Fruit fly (Drosophila melanogaster) whole organism, embryonic: Measurements from ENCODE around the gene CG32196.

Source experiments
- CG14667 ChIP-seq: fragments of 200-800 bp; sonication (Bioruptor generic); IDR thresholded peaks from 2 replicates; pipeline ENCODE4 v1.3.6; 2022; ENCODE audit warnings: missing biosample characterization, missing genetic modification characterization
- CG14860 ChIP-seq: fragments of 200-800 bp; sonication (Bioruptor generic); IDR thresholded peaks from 3 replicates; pipeline ENCODE4 v1.3.6; 2022; ENCODE audit warnings: missing biosample characterization, missing genetic modification characterization; ENCODE audit not compliant: partially characterized antibody
- CG16863 ChIP-seq: fragments of 200-800 bp; sonication (Bioruptor generic); optimal IDR thresholded peaks from 3 replicates; lab custom pipeline; 2016; ENCODE audit warnings: missing biosample characterization, missing genetic modification characterization
- CG17359 ChIP-seq: fragments of 200-800 bp; sonication (Bioruptor generic); optimal IDR thresholded peaks from 3 replicates; lab custom pipeline; 2018; ENCODE audit warnings: missing biosample characterization, mild to moderate bottlenecking, missing genetic modification characterization, moderate library complexity
- CG2129 ChIP-seq: fragments of 200-800 bp; sonication (Bioruptor generic); IDR thresholded peaks from 2 replicates; pipeline ENCODE4 v1.3.6; 2022; ENCODE audit warnings: missing biosample characterization, missing genetic modification characterization; ENCODE audit not compliant: partially characterized antibody
- Chrac-16 ChIP-seq: fragments of 200-800 bp; sonication (Bioruptor generic); optimal IDR thresholded peaks from 3 replicates; lab custom pipeline; 2016; ENCODE audit warnings: missing biosample characterization, missing genetic modification characterization
- Dbx ChIP-seq: fragments of 200-800 bp; sonication (Bioruptor generic); IDR thresholded peaks from 3 replicates; pipeline ENCODE4 v1.3.6; 2022; ENCODE audit warnings: missing biosample characterization, missing genetic modification characterization
- Gug ChIP-seq: fragments of 200-800 bp; sonication (Bioruptor generic); IDR thresholded peaks from 4 replicates; pipeline ENCODE4 v1.3.6; 2022; ENCODE audit warnings: missing biosample characterization, missing genetic modification characterization
- MBD-R2 ChIP-seq: fragments of 200-800 bp; sonication (Bioruptor generic); IDR thresholded peaks from 2 replicates; pipeline ENCODE4 v1.3.6; 2022; ENCODE audit warnings: missing biosample characterization, missing genetic modification characterization
- Scr ChIP-seq: fragments of 200-800 bp; sonication (Bioruptor generic); IDR thresholded peaks from 2 replicates; pipeline ENCODE4 v1.3.6; 2022; ENCODE audit warnings: missing biosample characterization, missing genetic modification characterization; ENCODE audit not compliant: partially characterized antibody
- Usf ChIP-seq: fragments of 200-800 bp; sonication (Bioruptor generic); optimal IDR thresholded peaks from 2 replicates; lab custom pipeline; 2017; ENCODE audit warnings: missing genotype, missing biosample characterization, missing genetic modification characterization
- lmd ChIP-seq: fragments of 200-800 bp; sonication (Bioruptor generic); IDR thresholded peaks from 2 replicates; pipeline ENCODE4 v1.3.6; 2022; ENCODE audit warnings: missing biosample characterization, missing genetic modification characterization
- mld ChIP-seq: fragments of 200-800 bp; sonication (Bioruptor generic); IDR thresholded peaks from 3 replicates; pipeline ENCODE4 v1.3.6; 2022; ENCODE audit warnings: missing biosample characterization, missing genetic modification characterization; ENCODE audit not compliant: partially characterized antibody
- run ChIP-seq: fragments of 200-800 bp; sonication (Bioruptor generic); optimal IDR thresholded peaks from 3 replicates; lab custom pipeline; 2018; ENCODE audit warnings: missing biosample characterization, mild to moderate bottlenecking, missing genetic modification characterization

DNA sequence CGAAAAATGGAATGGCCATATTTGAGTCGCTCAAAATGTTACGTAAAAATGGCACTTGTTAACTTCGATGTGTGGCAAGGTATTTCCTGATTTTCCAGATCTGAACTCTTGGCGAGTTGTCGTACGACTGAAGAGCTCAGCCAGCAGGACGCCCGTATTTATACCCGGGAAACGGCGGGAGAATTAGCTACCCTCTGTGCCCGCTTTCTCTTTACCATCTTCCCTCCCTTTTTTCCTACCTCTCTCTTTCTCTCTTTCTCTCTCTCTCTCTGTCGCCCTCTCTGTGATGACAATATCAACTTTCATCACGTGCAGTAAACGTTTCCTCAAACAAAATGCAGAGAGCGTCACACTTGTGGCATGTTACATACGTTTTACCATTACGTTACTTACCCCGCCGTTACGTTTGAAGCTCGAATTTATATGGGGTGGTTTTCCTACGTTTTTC lies 21.0 kb downstream of the CG32196 start, which contains the start of gene skl:
- TF ChIP-seq Gug: no peak
- TF ChIP-seq mld: no peak
- no peak for TF ChIP-seq Chrac-16 (GFP tag; lab: Kevin White, UChicago)
- no peak for TF ChIP-seq CG16863 (GFP tag; lab: Kevin White, UChicago)
- TF ChIP-seq CG14667 (GFP tag; lab: Robert Waterston, UW): no peak
- no peak for TF ChIP-seq CG2129
- no peak for TF ChIP-seq Scr (GFP tag; lab: Robert Waterston, UW)
- TF ChIP-seq MBD-R2 (GFP tag; lab: Robert Waterston, UW): no peak
- TF ChIP-seq CG17359: no peak
- TF ChIP-seq Usf (GFP tag; lab: Kevin White, UChicago): no peak
- no peak for TF ChIP-seq Dbx
- no peak for TF ChIP-seq lmd
- TF ChIP-seq CG14860 (GFP tag; lab: Robert Waterston, UW): no peak
- no peak for TF ChIP-seq run (tag; lab: Kevin White, UChicago)
